Fruit fly (Drosophila melanogaster) whole organism, pupa: Measurements from ENCODE around the gene CG6028.

Source experiments
- CG14655 ChIP-seq: fragments of 200-800 bp; sonication (Bioruptor generic); optimal IDR thresholded peaks from 3 replicates; lab custom pipeline; 2017; ENCODE audit warnings: mild to moderate bottlenecking, missing biosample characterization, missing genetic modification reagents, missing genetic modification characterization
- CG15710 ChIP-seq: fragments of 200-800 bp; sonication (Bioruptor generic); optimal IDR thresholded peaks from 2 replicates; lab custom pipeline; 2018; ENCODE audit warnings: missing biosample characterization, mild to moderate bottlenecking, missing genetic modification characterization, moderate library complexity
- CG32121 ChIP-seq: fragments of 200-800 bp; sonication (Bioruptor generic); IDR thresholded peaks from 2 replicates; pipeline ENCODE4 v1.3.6; 2022; ENCODE audit warnings: missing biosample characterization, missing genetic modification characterization
- CG8159 ChIP-seq: fragments of 200-800 bp; sonication (Bioruptor generic); optimal IDR thresholded peaks from 3 replicates; lab custom pipeline; 2018; ENCODE audit warnings: missing biosample characterization, mild to moderate bottlenecking, missing genetic modification characterization, moderate library complexity
- D1 ChIP-seq: fragments of 200-800 bp; sonication (Bioruptor generic); optimal IDR thresholded peaks from 2 replicates; lab custom pipeline; 2018; ENCODE audit warnings: missing biosample characterization, mild to moderate bottlenecking, missing genetic modification characterization, moderate library complexity
- EcR ChIP-seq: fragments of 200-800 bp; sonication (Bioruptor generic); optimal IDR thresholded peaks from 3 replicates; lab custom pipeline; 2019; ENCODE audit warnings: missing biosample characterization, missing genetic modification characterization, mild to moderate bottlenecking, moderate library complexity, missing genetic modification reagents
- Ets98B ChIP-seq: fragments of 200-800 bp; sonication (Bioruptor generic); IDR thresholded peaks from 2 replicates; pipeline ENCODE4 v1.3.6; 2022; ENCODE audit warnings: missing biosample characterization, missing genetic modification characterization
- fd96Ca ChIP-seq: fragments of 200-800 bp; sonication (Bioruptor generic); IDR thresholded peaks from 3 replicates; pipeline ENCODE4 v1.3.6; 2022; ENCODE audit warnings: missing biosample characterization, missing genetic modification characterization
- rn ChIP-seq: fragments of 200-800 bp; sonication (Bioruptor generic); IDR thresholded peaks from 2 replicates; pipeline ENCODE4 v1.3.6; 2022; ENCODE audit warnings: missing biosample characterization, missing genetic modification characterization

- TF ChIP-seq CG8159 (tag; lab: Kevin White, UChicago) (no peak), fd96Ca (GFP tag; lab: Robert Waterston, UW) (no peak), D1 (no peak), CG15710 (no peak), CG14655 (GFP tag; lab: Kevin White, UChicago) (no peak), rn (GFP tag; lab: Robert Waterston, UW) (no peak), CG32121 (GFP tag; lab: Robert Waterston, UW) (no peak), Ets98B (no peak), EcR (no peak)
These were observed 6.4 kb upstream of the CG6028 start, which contains the start of gene CG13409 for dm6 chr3R:22031738-22032137.
